Worm (Caenorhabditis elegans) whole organism, young adult: ENCODE data around the gene nspc-4.

ENCODE experiments used
- F57C9.4 ChIP-seq: sonication (generic microtip); optimal IDR thresholded peaks from 2 replicates; lab custom pipeline; 2017; ENCODE audit warnings: mild to moderate bottlenecking, missing genetic modification characterization, missing compliant biosample characterization
- T26A5.8 ChIP-seq: sonication (generic microtip); optimal IDR thresholded peaks from 2 replicates; lab custom pipeline; 2016; ENCODE audit warnings: missing genetic modification characterization, missing compliant biosample characterization
- ceh-58 ChIP-seq: fragments of 200-800 bp; sonication (Bioruptor generic); IDR thresholded peaks from 2 replicates; pipeline ENCODE4 v1.3.6; 2022; ENCODE audit warnings: missing genetic modification characterization, missing compliant biosample characterization
- ceh-79 ChIP-seq: sonication (generic microtip); optimal IDR thresholded peaks from 2 replicates; lab custom pipeline; 2017; ENCODE audit warnings: mild to moderate bottlenecking, missing genetic modification characterization, missing compliant biosample characterization
- lsy-27 ChIP-seq: sonication (generic microtip); optimal IDR thresholded peaks from 2 replicates; lab custom pipeline; 2017; ENCODE audit warnings: missing genetic modification characterization, mild to moderate bottlenecking, missing compliant biosample characterization, antibody characterized with exemption, missing genotype, borderline replicate concordance; ENCODE audit not compliant: insufficient read depth
- madf-8 ChIP-seq: fragments of 200-800 bp; sonication (Bioruptor generic); conservative IDR thresholded peaks from 2 replicates; pipeline ENCODE4 v1.3.6; 2022; ENCODE audit warnings: missing genetic modification reagents, missing genetic modification characterization, missing compliant biosample characterization
- mcd-1 ChIP-seq: fragments of 200-800 bp; sonication (Bioruptor generic); IDR thresholded peaks from 2 replicates; pipeline ENCODE4 v1.3.6; 2022; ENCODE audit warnings: missing genetic modification reagents, missing genetic modification characterization, missing compliant biosample characterization
- tbx-9 ChIP-seq: sonication (generic microtip); optimal IDR thresholded peaks from 2 replicates; lab custom pipeline; 2016; ENCODE audit warnings: borderline replicate concordance, missing genetic modification characterization, inconsistent platforms, missing compliant biosample characterization
- unc-130 ChIP-seq: sonication (generic microtip); optimal IDR thresholded peaks from 2 replicates; lab custom pipeline; 2016; ENCODE audit warnings: missing genetic modification reagents, missing genetic modification characterization, missing compliant biosample characterization
- unc-62 ChIP-seq: fragments of 150-350 bp; optimal IDR thresholded peaks from 2 replicates; lab custom pipeline; 2014; ENCODE audit warnings: missing biosample characterization, missing genetic modification reagents, missing genetic modification characterization

- TF ChIP-seq unc-130 (GFP tag; lab: Kevin White, UChicago), result no peak
- TF ChIP-seq lsy-27 (tag; lab: Kevin White, UChicago), result no peak
- TF ChIP-seq T26A5.8 (tag; lab: Kevin White, UChicago), result no peak
- no peak for TF ChIP-seq madf-8 (GFP tag; lab: Robert Waterston, UW)
- no peak for TF ChIP-seq ceh-79 (tag; lab: Kevin White, UChicago)
- TF ChIP-seq tbx-9 (tag; lab: Kevin White, UChicago), result no peak
- TF ChIP-seq F57C9.4, result no peak
- no peak for TF ChIP-seq unc-62 (GFP tag; lab: Kevin White, UChicago)
- TF ChIP-seq ceh-58 (GFP tag; lab: Robert Waterston, UW), result no peak
- TF ChIP-seq mcd-1 (GFP tag; lab: Robert Waterston, UW), result no peak
Observed at ce11 chrX:8564451-8564795, 26.3 kb upstream of the nspc-4 start.
